Fruit fly (Drosophila melanogaster): ENCODE measurements around the gene CG5078.

dm6 chr3L:20518805-20519503 lies 13.1 kb downstream of the CG5078 start, which contains the start of gene BNIP3:
- no peak for TF ChIP-seq CG1621 (tag; optimal IDR thresholded peaks at IDR 0.05)
- no peak for TF ChIP-seq ss (GFP tag; optimal IDR thresholded peaks at IDR 0.05)
- TF ChIP-seq Sox102F (GFP tag; optimal IDR thresholded peaks at IDR 0.05) = no peak
- no peak for TF ChIP-seq CG3032 (tag; optimal IDR thresholded peaks at IDR 0.05)
- TF ChIP-seq CG4318 (GFP tag; optimal IDR thresholded peaks at IDR 0.05) = no peak
- no peak for TF ChIP-seq CG6276 (GFP tag; optimal IDR thresholded peaks at IDR 0.05)
- TF ChIP-seq Ets96B (tag; optimal IDR thresholded peaks at IDR 0.05) = no peak
